Worm (Caenorhabditis elegans) whole organism, young adult: ENCODE data around the gene clec-8.

ENCODE experiments used
- F49E8.2 ChIP-seq: sonication (generic microtip); optimal IDR thresholded peaks from 3 replicates; lab custom pipeline; 2017; ENCODE audit warnings: missing genetic modification characterization, mild to moderate bottlenecking, missing compliant biosample characterization, antibody characterized with exemption, moderate library complexity; ENCODE audit not compliant: insufficient read depth
- Y79H2A.3 ChIP-seq: fragments of 200-800 bp; sonication (Bioruptor generic); conservative IDR thresholded peaks from 2 replicates; pipeline ENCODE4 v1.3.6; 2022; ENCODE audit warnings: missing genetic modification reagents, missing genetic modification characterization, missing compliant biosample characterization
- atf-7 ChIP-seq: sonication (generic microtip); optimal IDR thresholded peaks from 2 replicates; lab custom pipeline; 2017; ENCODE audit warnings: mild to moderate bottlenecking, missing genetic modification characterization, missing compliant biosample characterization
- athp-1 ChIP-seq: sonication (generic microtip); optimal IDR thresholded peaks from 2 replicates; lab custom pipeline; 2017; ENCODE audit warnings: mild to moderate bottlenecking, missing genetic modification characterization, missing compliant biosample characterization
- ceh-79 ChIP-seq: sonication (generic microtip); optimal IDR thresholded peaks from 2 replicates; lab custom pipeline; 2017; ENCODE audit warnings: mild to moderate bottlenecking, missing genetic modification characterization, missing compliant biosample characterization
- dpff-1 ChIP-seq: sonication (generic microtip); optimal IDR thresholded peaks from 2 replicates; lab custom pipeline; 2017; ENCODE audit warnings: mild to moderate bottlenecking, missing genetic modification characterization, missing compliant biosample characterization
- efl-1 ChIP-seq: fragments of 150-350 bp; optimal IDR thresholded peaks from 2 replicates; lab custom pipeline; 2014; ENCODE audit warnings: missing biosample characterization, missing genetic modification reagents, missing genetic modification characterization
- gei-17 ChIP-seq: fragments of 200-800 bp; sonication (Bioruptor generic); optimal IDR thresholded peaks from 2 replicates; lab custom pipeline; 2018; ENCODE audit warnings: mild to moderate bottlenecking, missing genetic modification characterization, missing compliant biosample characterization
- let-526 ChIP-seq: fragments of 200-800 bp; sonication (Bioruptor generic); IDR thresholded peaks from 2 replicates; pipeline ENCODE4 v1.3.6; 2022; ENCODE audit warnings: missing genetic modification reagents, missing genetic modification characterization, missing compliant biosample characterization
- nhr-90 ChIP-seq: sonication (generic microtip); optimal IDR thresholded peaks from 2 replicates; lab custom pipeline; 2016; ENCODE audit warnings: missing genotype, mild to moderate bottlenecking, missing genetic modification characterization, missing compliant biosample characterization
- snpc-4 ChIP-seq, 5 experiments: fragments of 150-350 bp in 1 of 5; sonication (generic microtip) in 4 of 5; optimal IDR thresholded peaks; 2 replicates each; lab custom pipeline; 2014 to 2018; ENCODE audit warnings: missing genetic modification characterization in 5 of 5, missing biosample characterization in 3 of 5, antibody characterized with exemption in 2 of 5, mild to moderate bottlenecking in 2 of 5, missing compliant biosample characterization in 2 of 5, missing genotype in 2 of 5, moderate library complexity in 2 of 5, missing genetic modification reagents in 1 of 5
- unc-130 ChIP-seq: sonication (generic microtip); optimal IDR thresholded peaks from 2 replicates; lab custom pipeline; 2016; ENCODE audit warnings: missing genetic modification reagents, missing genetic modification characterization, missing compliant biosample characterization
- unc-62 ChIP-seq: fragments of 150-350 bp; optimal IDR thresholded peaks from 2 replicates; lab custom pipeline; 2014; ENCODE audit warnings: missing biosample characterization, missing genetic modification reagents, missing genetic modification characterization

DNA sequence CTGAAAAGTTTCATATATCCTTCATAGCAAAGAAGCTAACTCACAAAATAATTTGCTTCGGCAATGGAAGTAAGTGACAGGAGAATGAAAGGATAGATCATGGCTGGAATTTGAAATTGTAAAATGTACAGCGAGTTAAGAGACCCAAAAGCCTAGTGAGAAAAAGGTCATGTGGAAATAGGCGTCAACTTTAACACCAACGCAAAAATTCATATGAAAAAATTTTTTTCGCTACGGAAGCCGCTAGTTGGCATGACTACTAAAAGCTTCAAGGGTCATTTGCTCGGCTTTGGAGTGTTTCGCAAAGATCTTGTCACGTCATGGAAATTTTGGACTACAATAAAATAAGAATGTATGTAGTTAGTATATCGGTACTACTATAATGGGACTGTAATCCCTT lies 7.3 kb downstream of the clec-8 start, which contains the start of gene Y38E10A.1:
- TF ChIP-seq dpff-1 (tag; lab: Kevin White, UChicago): no peak
- TF ChIP-seq nhr-90 (tag; lab: Kevin White, UChicago): no peak
- no peak for TF ChIP-seq unc-62 (GFP tag; lab: Kevin White, UChicago)
- no peak for TF ChIP-seq gei-17 (GFP tag; lab: Kevin White, UChicago)
- TF ChIP-seq athp-1: no peak
- no peak for TF ChIP-seq Y79H2A.3 (GFP tag; lab: Robert Waterston, UW)
- TF ChIP-seq snpc-4 (GFP tag; optimal IDR thresholded peaks at IDR 0.05; lab: Kevin White, UChicago): no peak
- TF ChIP-seq snpc-4 (tag; optimal IDR thresholded peaks at IDR 0.05; lab: Kevin White, UChicago): no peak
- no peak for TF ChIP-seq F49E8.2
- no peak for TF ChIP-seq atf-7 (tag; lab: Kevin White, UChicago)
- no peak for TF ChIP-seq efl-1 (GFP tag; lab: Kevin White, UChicago)
- no peak for TF ChIP-seq ceh-79 (tag; lab: Kevin White, UChicago)
- TF ChIP-seq unc-130 (GFP tag; lab: Kevin White, UChicago): no peak
- TF ChIP-seq let-526 (GFP tag; lab: Robert Waterston, UW): no peak
